Worm (Caenorhabditis elegans) whole organism, late embryonic: Measurements from ENCODE around the gene dig-1.

Experiments
- F13H6.1 ChIP-seq: sonication (generic microtip); optimal IDR thresholded peaks from 2 replicates; lab custom pipeline; 2016; ENCODE audit warnings: missing genetic modification characterization, missing compliant biosample characterization
- ceh-31 ChIP-seq: sonication (generic microtip); optimal IDR thresholded peaks from 2 replicates; lab custom pipeline; 2016; ENCODE audit warnings: missing genetic modification characterization, missing compliant biosample characterization
- odd-2 ChIP-seq: sonication (generic microtip); optimal IDR thresholded peaks from 2 replicates; lab custom pipeline; 2017; ENCODE audit warnings: antibody characterized with exemption, mild to moderate bottlenecking, missing genetic modification characterization, missing compliant biosample characterization
- pag-3 ChIP-seq: sonication (generic microtip); optimal IDR thresholded peaks from 2 replicates; lab custom pipeline; 2016; ENCODE audit warnings: missing compliant biosample characterization, missing genetic modification characterization, borderline replicate concordance

DNA sequence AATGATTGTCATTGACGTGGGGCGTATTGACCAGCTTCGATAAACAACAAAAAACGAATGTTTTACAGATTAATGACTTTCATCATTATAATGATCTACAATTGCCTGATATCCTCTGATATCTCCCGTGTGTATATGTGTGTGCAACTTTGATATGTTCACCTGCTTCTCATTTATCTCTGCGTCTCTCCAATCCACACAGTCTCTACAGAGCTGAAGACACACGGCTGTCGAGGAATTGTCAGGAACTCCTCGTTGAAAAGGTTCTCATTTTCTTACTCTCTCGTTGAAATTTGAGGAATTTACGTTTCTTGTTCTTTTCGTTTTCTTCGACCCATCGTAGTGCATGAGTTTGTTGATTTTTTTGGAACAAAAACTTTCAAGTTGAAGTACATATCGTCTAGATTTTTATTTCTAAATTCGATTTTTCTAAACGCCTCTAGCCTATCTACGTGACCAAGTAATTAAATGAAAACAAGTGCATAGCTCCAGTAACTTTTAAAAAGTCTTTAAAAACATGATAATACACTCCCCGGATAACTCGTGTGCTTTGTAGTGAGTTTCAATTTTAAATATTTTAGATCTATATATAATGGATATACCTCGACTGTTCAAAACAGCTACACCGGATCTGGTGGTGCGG lies 74.4 kb downstream of the dig-1 start, which contains the start of gene ten-1:
- TF ChIP-seq pag-3 (no peak), odd-2 (tag; lab: Kevin White, UChicago) (no peak), F13H6.1 (tag; lab: Kevin White, UChicago) (no peak), ceh-31 (tag; lab: Kevin White, UChicago) (no peak)
